Worm (Caenorhabditis elegans): ENCODE data around the gene T09A12.1.

The T09A12.1 gene

DNA sequence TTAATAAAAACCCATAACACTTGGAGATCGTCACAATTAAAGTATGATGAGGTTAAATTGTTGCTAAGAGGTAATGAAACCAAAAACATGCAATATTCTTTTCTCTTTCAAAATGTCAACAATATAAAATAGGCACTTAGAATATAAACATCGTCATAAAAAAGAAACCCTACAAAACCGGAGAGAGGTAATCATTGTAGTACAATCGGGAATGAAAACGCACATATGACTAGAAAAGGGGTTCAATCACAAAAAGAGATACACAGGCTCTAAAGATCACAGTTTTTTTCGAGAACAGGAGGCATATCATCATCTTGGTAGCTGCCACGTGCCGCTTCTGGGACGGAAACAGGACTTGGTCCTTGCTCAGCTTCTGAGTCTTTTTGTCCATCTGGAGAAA, 17.7 kb upstream of the T09A12.1 start (continued):
- TF ChIP-seq T26A8.4 (GFP tag; IDR thresholded peaks at IDR 0.05), result peak; percentile 7; the same call in 1 of the 2 replicates
- TF ChIP-seq daf-12 (tag; optimal IDR thresholded peaks at IDR 0.05), result no peak
- no peak for TF ChIP-seq Y75B8A.6 (GFP tag; IDR thresholded peaks at IDR 0.05)

- TF ChIP-seq egl-43 (GFP tag; IDR thresholded peaks at IDR 0.05) (no peak), gei-8 (GFP tag; optimal IDR thresholded peaks at IDR 0.05) (no peak), nhr-6 (tag; optimal IDR thresholded peaks at IDR 0.05) (peak; percentile 30), mdl-1 (tag; optimal IDR thresholded peaks at IDR 0.05) (peak in 1 of 2 experiments; percentile 35), T20F7.1 (GFP tag; optimal IDR thresholded peaks at IDR 0.05) (peak; percentile 43), dmd-9 (GFP tag; IDR thresholded peaks at IDR 0.05) (no peak), ceh-82 (tag; optimal IDR thresholded peaks at IDR 0.05) (no peak), sdz-12 (GFP tag; optimal IDR thresholded peaks at IDR 0.05) (no peak), lin-29 (GFP tag; IDR thresholded peaks at IDR 0.05) (no peak), ceh-62 (tag; optimal IDR thresholded peaks at IDR 0.05) (no peak), mxl-2 (GFP tag; conservative IDR thresholded peaks at IDR 0.05) (no peak), lin-38 (GFP tag; IDR thresholded peaks at IDR 0.05) (no peak), ceh-32 (tag; optimal IDR thresholded peaks at IDR 0.05; ENCODE audit: poor library complexity) (no peak), nhr-41 (GFP tag; IDR thresholded peaks at IDR 0.05) (no peak), unc-130 (GFP tag; optimal IDR thresholded peaks at IDR 0.05) (no peak), zfp-3 (GFP tag; conservative IDR thresholded peaks at IDR 0.05) (no peak), ztf-7 (tag; optimal IDR thresholded peaks at IDR 0.05) (no peak), set-16 (GFP tag; IDR thresholded peaks at IDR 0.05) (peak; percentile 55), dve-1 (tag; optimal IDR thresholded peaks at IDR 0.05; ENCODE audit: insufficient read depth) (peak; percentile 78), aha-1 (tag) (no peak), mep-1 (tag; optimal IDR thresholded peaks at IDR 0.05) (peak; percentile 41), lin-15B (tag; optimal IDR thresholded peaks at IDR 0.05) (no peak), lir-3 (tag; optimal IDR thresholded peaks at IDR 0.05) (no peak), Y105C5A.15 (GFP tag; IDR thresholded peaks at IDR 0.05) (no peak), tag-97 (GFP tag; IDR thresholded peaks at IDR 0.05) (no peak), hmg-1.1 (GFP tag; IDR thresholded peaks at IDR 0.05) (peak; percentile 53), Y48G9A.11 (GFP tag; IDR thresholded peaks at IDR 0.05) (no peak), lin-1 (GFP tag; IDR thresholded peaks at IDR 0.05) (peak; percentile 31; the same call in 1 of the 2 replicates), nhr-48 (tag; optimal IDR thresholded peaks at IDR 0.05) (peak; percentile 82), mxl-3 (GFP tag; optimal IDR thresholded peaks at IDR 0.05) (peak; percentile 80), mes-2 (tag; optimal IDR thresholded peaks at IDR 0.05; ENCODE audit: poor library complexity, severe bottlenecking) (peak; percentile 65), vab-7 (GFP tag; IDR thresholded peaks at IDR 0.05) (no peak), spr-3 (GFP tag; optimal IDR thresholded peaks at IDR 0.05) (no peak), fkh-10 (GFP tag; optimal IDR thresholded peaks at IDR 0.05) (no peak), ztf-11 (tag; optimal IDR thresholded peaks at IDR 0.05) (no peak), skn-1 (tag; optimal IDR thresholded peaks at IDR 0.05) (no peak), dmd-8 (GFP tag; IDR thresholded peaks at IDR 0.05) (no peak), lim-7 (GFP tag; IDR thresholded peaks at IDR 0.05) (no peak), zip-11 (GFP tag; IDR thresholded peaks at IDR 0.05) (no peak), unc-62 (GFP tag; optimal IDR thresholded peaks at IDR 0.05 in 1 of 2) (peak in 1 of 2 experiments; percentile 99), unc-62 (tag; optimal IDR thresholded peaks at IDR 0.05) (no peak), daf-16 (GFP tag; optimal IDR thresholded peaks at IDR 0.05) (no peak), daf-16 (tag; optimal IDR thresholded peaks at IDR 0.05) (peak; percentile 89), lin-13 (GFP tag; optimal IDR thresholded peaks at IDR 0.05) (peak; percentile 10), hlh-11 (tag; optimal IDR thresholded peaks at IDR 0.05) (peak; percentile 96), daf-8 (GFP tag; IDR thresholded peaks at IDR 0.05) (no peak), F10B5.3 (tag; optimal IDR thresholded peaks at IDR 0.05) (no peak), ctbp-1 (GFP tag; IDR thresholded peaks at IDR 0.05) (no peak)
Observed at ce11 chrIV:8229523-8229922, 14.7 kb upstream of the T09A12.1 start.
